Worm (Caenorhabditis elegans): Measurements from ENCODE around the gene bus-8A.

Gene bus-8A

DNA sequence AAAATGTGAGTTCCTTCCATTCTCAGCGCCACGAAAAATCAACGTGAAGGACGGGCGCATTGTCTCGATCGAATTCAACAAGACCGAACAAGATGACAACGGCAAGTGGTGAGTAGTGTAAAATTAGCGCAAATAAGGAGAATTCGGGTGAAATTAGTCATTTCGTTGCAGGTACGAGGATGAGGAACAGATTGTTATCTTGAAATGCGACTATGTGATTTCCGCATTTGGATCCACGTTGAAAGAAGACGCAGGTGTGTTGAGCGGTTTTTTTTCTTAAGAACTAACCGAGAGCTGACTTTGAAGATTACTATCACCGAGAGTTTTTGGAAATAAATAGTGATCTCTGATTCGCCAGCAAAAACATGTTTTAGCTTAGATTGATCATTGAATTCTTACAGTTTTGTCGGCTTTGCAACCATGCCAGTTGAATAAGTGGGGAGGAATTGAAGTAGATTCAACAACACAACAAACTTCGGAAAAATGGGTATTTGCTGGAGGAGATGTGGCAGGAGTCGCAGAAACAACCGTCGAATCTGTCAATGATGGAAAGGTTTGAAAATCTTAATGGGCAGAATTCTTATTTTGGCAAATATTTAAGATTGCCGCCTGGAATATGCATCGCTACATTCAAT is 22.5 kb upstream of the bus-8A start:
- TF ChIP-seq dao-5 (tag; optimal IDR thresholded peaks at IDR 0.05) (no peak), W03F9.2 (tag; optimal IDR thresholded peaks at IDR 0.05) (no peak), him-1 (tag; optimal IDR thresholded peaks at IDR 0.05) (no peak)

DNA sequence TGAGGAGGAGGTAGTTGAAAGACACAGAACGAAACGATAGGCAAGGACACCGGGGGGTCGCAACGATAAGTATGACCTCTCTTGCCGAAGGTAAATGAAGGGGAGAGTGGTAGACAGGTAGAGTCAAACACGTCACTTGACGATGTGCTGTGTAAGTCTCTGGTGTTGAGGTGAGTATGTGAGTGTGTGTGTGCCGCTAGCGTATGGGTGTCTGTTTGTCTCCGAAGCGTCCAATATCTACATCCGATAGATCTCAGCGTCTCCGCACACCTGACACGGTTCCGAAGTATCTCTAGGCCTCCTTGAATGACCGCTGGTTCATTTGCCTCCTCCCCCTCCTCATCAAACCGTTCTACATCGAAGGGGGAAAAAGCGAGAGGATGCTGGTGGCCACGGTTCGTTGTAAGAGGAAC is 17.5 kb upstream of the bus-8A start:
- TF ChIP-seq him-1 (tag; optimal IDR thresholded peaks at IDR 0.05) (no peak), dao-5 (tag; optimal IDR thresholded peaks at IDR 0.05) (no peak), W03F9.2 (tag; optimal IDR thresholded peaks at IDR 0.05) (no peak)

DNA sequence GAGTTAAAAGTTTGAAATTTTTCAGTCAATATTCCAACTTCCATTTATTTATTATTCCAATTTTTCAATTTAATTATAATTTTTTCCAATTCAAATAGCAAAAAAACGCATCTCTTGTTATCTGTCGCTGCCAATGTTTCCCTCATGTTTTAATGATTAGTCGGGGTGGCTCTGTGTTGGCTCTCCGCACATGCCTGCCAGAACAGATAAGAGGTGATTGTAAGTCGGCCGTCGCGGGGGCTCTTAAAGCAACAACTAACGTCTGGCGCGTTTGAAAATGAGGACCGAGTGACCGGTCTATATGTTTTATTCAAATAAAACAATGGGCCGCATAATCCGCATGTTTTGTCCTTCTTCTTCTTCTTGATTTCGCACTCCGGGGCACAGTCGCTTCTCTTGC is 16.4 kb upstream of the bus-8A start:
- TF ChIP-seq W03F9.2 (tag; optimal IDR thresholded peaks at IDR 0.05), result no peak
- no peak for TF ChIP-seq him-1 (tag; optimal IDR thresholded peaks at IDR 0.05)
- no peak for TF ChIP-seq dao-5 (tag; optimal IDR thresholded peaks at IDR 0.05)

DNA sequence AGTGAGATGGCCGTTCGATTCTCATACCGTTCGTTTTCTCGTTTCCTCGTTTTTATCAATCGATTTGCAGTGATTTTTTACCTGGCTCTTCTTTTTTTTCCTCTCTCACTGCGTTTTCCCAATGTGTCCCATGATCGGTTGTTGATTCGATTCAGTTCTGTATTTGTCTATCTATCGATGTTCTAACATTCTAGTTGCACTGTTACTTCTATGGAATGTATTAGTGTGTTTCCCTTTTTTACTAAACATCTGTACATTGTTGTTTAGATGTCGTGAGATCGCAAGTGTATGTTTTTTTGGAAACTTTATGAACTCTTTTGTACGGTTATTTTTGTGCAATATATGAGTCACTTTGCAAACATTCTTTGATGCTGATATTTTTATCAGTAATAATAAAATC is 15.1 kb upstream of the bus-8A start:
- TF ChIP-seq W03F9.2 (tag; optimal IDR thresholded peaks at IDR 0.05), result no peak
- no peak for TF ChIP-seq dao-5 (tag; optimal IDR thresholded peaks at IDR 0.05)
- no peak for TF ChIP-seq him-1 (tag; optimal IDR thresholded peaks at IDR 0.05)

DNA sequence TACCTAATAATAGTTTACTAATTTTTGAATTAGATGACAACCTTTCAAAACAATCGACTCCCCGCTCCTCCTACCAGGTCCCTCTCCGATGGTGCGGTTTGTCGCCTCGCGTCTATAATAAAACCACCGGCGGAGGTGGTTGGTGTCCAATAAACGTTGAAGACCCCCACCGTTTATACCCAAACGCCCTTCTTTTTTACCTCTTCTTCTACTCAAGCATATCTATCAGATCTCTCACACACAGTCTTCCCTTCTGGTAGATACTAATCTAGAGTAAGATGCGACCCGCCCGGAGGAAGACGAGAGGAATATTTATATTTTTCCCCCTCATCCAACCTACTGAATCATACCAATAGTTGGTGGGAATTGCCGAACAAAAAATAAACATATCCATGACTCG is 13.8 kb upstream of the bus-8A start:
- TF ChIP-seq him-1 (tag; optimal IDR thresholded peaks at IDR 0.05), result no peak
- TF ChIP-seq W03F9.2 (tag; optimal IDR thresholded peaks at IDR 0.05), result no peak
- no peak for TF ChIP-seq dao-5 (tag; optimal IDR thresholded peaks at IDR 0.05)

DNA sequence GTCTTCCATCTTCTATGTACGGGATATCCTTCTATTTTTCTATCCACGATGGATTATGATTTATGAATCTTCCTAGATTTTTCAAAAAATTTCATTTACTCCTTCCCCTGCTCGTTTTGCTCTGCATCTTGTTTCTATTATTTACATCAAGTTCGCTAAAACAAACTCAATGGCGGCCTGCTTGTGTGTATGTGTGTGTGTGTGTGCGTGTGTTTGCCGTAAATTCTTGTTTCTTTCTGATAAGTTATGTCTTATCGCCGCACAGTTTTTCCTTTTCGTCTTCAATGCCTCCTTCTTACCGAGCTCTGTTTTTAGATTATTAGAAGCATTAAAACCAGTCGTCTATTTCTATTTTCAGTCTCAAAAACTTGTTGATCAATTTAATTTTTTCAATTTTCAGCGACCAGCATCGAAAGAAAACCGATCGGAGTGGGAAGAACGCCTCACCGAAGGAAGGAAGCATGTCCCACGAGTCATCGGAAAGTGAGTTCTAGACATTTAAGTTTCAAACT is 13.4 kb upstream of the bus-8A start, which contains the start of gene dlg-1:
dlg-1 (plus strand) TSS at position 401 of the 512 bp plus-strand sequence.
- TF ChIP-seq him-1 (tag; optimal IDR thresholded peaks at IDR 0.05) (no peak), dao-5 (tag; optimal IDR thresholded peaks at IDR 0.05) (no peak), W03F9.2 (tag; optimal IDR thresholded peaks at IDR 0.05) (no peak)

DNA sequence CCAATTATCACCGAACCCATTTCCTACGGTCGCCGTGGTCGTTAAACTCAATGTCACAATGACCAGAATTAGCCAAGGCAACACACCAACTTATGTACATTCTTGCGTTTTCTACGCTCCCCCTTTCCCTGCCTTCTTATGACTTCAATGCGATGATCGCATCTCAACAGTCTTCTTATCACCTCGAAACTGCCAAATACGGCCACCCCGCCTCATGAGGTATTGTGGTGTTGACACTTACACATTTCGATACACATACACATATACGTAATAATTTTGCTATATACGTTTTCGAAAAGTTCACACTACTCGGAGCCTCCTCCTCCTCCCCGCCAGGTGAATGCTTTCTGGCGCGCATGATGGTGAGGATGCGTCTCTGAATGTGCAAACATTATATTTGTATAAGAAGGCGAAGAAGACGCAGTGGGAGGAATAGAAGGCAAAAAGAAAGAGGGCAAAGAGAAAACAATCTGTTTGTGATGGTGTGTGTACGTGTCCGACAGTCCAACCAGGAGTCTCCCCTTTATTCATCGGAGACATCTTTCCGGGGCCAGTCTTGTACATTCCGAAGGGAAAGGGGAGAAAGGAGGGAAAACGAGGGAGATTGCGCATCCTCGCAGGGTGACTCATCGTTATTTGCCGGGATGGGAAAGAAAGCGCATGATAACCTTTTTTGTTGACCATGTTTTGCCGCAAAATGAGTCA is 12.7 kb upstream of the bus-8A start:
- TF ChIP-seq him-1 (tag; optimal IDR thresholded peaks at IDR 0.05) (no peak), W03F9.2 (tag; optimal IDR thresholded peaks at IDR 0.05) (no peak), dao-5 (tag; optimal IDR thresholded peaks at IDR 0.05) (no peak)

DNA sequence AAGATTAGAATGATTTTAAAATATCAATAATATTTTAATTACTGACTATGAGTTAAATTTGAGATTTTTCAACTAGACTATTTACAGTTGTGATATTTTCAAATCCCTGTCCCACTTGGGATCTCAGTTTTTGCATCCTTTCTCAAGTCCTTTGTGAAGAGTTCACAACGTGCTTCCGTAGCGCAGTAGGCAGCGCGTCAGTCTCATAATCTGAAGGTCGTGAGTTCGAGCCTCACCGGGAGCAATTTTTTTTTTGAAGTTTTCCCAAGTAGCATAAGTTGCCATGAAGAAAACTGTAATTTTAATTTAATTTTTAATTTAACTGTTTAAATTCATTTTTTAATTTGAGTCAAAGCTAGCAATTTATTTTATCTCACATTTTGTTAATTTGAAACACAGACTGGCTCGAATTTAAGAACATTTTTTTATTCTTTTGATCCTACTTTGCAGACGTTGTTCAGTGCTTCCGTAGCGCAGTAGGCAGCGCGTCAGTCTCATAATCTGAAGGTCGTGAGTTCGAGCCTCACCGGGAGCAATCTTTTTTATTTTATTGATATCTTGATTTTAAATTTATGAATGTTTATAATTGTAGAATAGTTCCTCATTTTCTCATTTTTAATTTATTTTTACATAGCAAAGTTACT is 7.3 kb upstream of the bus-8A start:
- no peak for TF ChIP-seq W03F9.2 (tag; optimal IDR thresholded peaks at IDR 0.05)
- no peak for TF ChIP-seq dao-5 (tag; optimal IDR thresholded peaks at IDR 0.05)
- TF ChIP-seq him-1 (tag; optimal IDR thresholded peaks at IDR 0.05), result no peak

DNA sequence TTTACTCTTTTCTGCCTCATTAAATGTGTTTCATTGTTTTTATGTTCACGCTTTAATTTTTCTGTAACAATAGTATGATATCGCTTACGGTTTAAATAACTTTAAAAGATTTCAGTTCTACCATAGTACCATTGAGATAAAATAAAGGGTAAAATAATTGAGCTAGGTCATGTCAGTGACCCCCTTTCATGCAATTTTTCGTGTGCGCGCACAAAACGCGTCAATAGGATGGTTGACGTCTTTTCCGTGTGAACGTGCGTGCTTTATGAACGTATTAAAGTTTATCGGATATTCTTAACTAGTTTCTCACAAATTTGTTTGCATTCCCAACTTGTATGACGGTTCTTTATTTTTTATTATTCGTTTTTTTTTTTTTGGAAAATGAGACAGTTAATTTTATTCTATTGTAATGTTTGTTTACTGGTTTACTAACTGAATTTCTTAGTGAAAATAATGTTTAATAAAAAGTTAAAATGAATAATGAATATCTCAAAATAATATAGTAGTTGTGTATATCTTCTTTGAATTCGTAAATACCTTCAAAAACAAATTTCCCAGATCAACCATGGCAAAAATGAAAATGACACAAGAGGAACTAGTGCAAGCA is 6.7 kb upstream of the bus-8A start, which contains the start of gene C25F6.1:
C25F6.1 (plus strand) TSS at position 557 of the 607 bp plus-strand sequence.
- TF ChIP-seq him-1 (tag; optimal IDR thresholded peaks at IDR 0.05), result no peak
- TF ChIP-seq dao-5 (tag; optimal IDR thresholded peaks at IDR 0.05), result no peak
- no peak for TF ChIP-seq W03F9.2 (tag; optimal IDR thresholded peaks at IDR 0.05)

DNA sequence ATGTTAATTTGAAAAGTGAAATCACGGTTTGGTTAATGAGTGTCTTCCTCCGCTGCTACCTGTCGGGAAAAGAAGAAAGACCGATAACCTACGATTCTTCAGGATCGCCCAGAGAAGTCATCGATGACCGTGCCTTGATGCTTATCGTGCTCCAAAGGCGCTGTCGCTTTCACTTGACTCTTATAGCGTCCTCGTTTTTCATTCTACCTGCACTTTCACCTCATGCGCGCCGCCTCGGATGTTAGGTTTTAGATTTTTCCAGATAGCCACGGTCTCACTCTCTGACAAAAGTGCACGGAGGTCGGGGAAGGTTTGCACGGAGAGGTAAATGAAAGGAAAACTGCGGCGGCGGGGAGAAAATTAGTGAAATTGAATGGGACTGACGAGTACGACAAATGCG is 3.8 kb upstream of the bus-8A start:
- TF ChIP-seq dao-5 (tag; optimal IDR thresholded peaks at IDR 0.05) (no peak), him-1 (tag; optimal IDR thresholded peaks at IDR 0.05) (no peak), W03F9.2 (tag; optimal IDR thresholded peaks at IDR 0.05) (no peak)

DNA sequence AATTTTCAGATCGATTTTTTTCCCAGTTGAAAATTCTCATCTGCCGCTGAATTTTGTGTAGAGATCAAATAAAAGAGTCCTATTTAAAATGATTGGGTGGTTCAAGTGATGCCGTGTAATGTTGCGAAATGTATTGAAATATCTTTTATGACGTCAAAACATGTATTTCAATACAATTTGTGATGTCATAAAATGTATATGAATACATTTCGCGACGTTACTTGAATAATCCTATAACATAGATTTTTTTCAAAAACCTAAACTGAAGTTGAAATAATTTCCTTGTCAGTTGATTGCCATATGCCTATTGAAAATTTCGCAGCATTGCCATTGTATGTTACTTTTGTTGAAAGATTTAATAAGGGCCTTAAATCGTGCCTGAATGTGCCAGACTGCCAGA is 3.2 kb upstream of the bus-8A start, which contains the start of gene F55D1.1:
F55D1.1 (plus strand) TSS at position 301 of the 400 bp plus-strand sequence.
- TF ChIP-seq him-1 (tag; optimal IDR thresholded peaks at IDR 0.05) (no peak), W03F9.2 (tag; optimal IDR thresholded peaks at IDR 0.05) (no peak), dao-5 (tag; optimal IDR thresholded peaks at IDR 0.05) (no peak)

DNA sequence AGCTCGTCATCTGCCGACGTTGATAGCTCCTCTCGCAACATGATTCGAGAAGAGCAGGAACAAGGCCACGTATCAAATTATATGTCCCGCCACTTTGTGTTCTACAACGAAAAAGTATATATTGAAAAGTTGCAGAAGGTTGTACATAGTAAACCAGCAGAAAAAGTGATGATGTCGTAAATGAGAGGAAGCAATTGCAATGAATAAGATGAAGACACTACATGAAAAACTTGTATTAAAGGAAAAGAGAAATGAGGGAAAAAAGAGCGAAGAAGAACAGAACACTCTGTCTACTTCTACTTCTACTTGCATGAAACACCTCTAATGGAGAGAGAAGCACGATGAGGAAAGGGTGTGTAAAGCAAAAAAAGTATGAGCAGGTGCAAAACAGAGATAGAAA is 12.4 kb downstream of the bus-8A start, which contains the start of gene T23F2.2:
T23F2.2 (minus strand) TSS at position 101 of the 400 bp plus-strand sequence.
- no peak for TF ChIP-seq dao-5 (tag; optimal IDR thresholded peaks at IDR 0.05)
- no peak for TF ChIP-seq W03F9.2 (tag; optimal IDR thresholded peaks at IDR 0.05)
- no peak for TF ChIP-seq him-1 (tag; optimal IDR thresholded peaks at IDR 0.05)

DNA sequence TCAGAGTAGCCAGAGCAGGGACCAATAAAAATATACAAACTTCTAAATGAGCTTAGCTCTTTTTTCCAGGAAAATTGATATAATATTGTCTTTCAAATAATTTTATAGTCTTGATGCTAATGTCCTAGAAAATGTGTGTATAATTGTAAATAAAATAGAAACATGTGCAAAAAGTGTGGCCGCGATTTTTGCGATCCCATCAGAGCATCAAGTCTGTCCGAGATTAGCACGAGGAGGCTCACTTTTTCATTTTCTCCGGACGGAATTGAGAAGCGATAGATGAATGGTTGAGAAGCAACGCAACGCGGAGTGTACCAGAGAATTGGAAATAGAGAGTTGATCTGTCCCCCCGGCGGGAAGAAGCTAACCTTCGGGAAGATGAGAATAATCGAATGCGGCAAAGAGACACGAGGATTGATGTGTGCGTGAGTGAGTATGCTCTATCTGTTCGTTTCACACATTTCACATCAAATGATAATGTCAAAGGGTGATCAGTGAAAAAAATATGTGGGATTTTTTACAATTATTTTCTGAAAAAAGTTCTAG is 13.8 kb downstream of the bus-8A start:
- TF ChIP-seq W03F9.2 (tag; optimal IDR thresholded peaks at IDR 0.05) (no peak), him-1 (tag; optimal IDR thresholded peaks at IDR 0.05) (no peak), dao-5 (tag; optimal IDR thresholded peaks at IDR 0.05) (no peak)

Data from whole organism, L4/young adult.